Worm (Caenorhabditis elegans): ENCODE data around the gene gtap-2.
A peak's percentile ranks its signal among the peaks of the same experiment; 100 is the strongest.

The gtap-2 gene

ce11 chrIII:9857110-9857509 lies 48.8 kb downstream of the gtap-2 start (continued):
- no peak for TF ChIP-seq mef-2 (tag; optimal IDR thresholded peaks at IDR 0.05)
- no peak for TF ChIP-seq nhr-84 (tag; optimal IDR thresholded peaks at IDR 0.05)
- no peak for TF ChIP-seq hpl-2 (GFP tag; optimal IDR thresholded peaks at IDR 0.05)
- TF ChIP-seq aha-1 (tag; optimal IDR thresholded peaks at IDR 0.05), result no peak
- TF ChIP-seq hlh-4 (tag; optimal IDR thresholded peaks at IDR 0.05), result no peak
- TF ChIP-seq nhr-71 (tag; optimal IDR thresholded peaks at IDR 0.05), result peak; percentile 16
- TF ChIP-seq C16A3.4 (tag; optimal IDR thresholded peaks at IDR 0.05), result no peak

- TF ChIP-seq nhr-71 (tag; optimal IDR thresholded peaks at IDR 0.05) (peak; percentile 14), efl-1 (optimal IDR thresholded peaks at IDR 0.05) (no peak), efl-1 (GFP tag; optimal IDR thresholded peaks at IDR 0.05 in 1 of 2) (peak in 1 of 2 experiments; percentile 92), elt-2 (tag; optimal IDR thresholded peaks at IDR 0.05) (peak; percentile 46), zip-4 (GFP tag; optimal IDR thresholded peaks at IDR 0.05) (no peak), elt-3 (tag; optimal IDR thresholded peaks at IDR 0.05) (peak in 1 of 6 experiments; percentile 0)
These were observed 49.7 kb downstream of the gtap-2 start for ce11 chrIII:9858061-9858460.

DNA sequence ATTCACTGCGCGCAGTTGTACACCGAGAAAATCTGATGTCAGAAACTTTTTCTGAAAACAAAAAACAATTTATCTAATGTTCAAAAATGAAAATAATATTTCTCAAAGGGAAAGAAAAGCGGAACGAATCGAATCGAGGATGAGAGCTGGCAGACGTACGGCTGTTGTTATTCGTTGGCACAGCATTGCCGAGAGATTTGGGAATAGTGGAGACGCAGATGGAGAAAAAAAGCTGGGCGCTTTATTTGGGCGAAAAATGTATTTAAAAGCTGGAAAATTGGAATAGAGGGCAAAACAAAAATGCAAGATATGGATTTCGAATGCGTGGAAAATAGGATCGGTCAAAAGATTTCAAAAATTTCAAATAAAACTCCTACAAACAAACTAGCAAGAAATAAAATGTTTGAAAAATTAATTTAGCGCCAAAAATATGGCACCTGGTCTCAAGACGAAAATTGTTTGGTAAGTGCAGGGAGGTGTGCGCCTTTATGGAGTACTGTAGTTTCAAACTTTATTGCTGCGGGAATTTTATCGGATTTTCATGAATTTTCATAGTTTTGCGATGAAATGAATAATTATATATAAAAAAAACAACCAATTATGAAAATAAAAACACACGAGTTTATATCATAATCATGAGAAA lies 50.9 kb downstream of the gtap-2 start, which contains the start of gene gpdh-2:
gpdh-2 (minus strand) TSS at position 51 of the 643 bp plus-strand sequence.
- TF ChIP-seq nhr-77 (tag; optimal IDR thresholded peaks at IDR 0.05) (no peak), ets-5 (GFP tag; IDR thresholded peaks at IDR 0.05) (no peak)

DNA sequence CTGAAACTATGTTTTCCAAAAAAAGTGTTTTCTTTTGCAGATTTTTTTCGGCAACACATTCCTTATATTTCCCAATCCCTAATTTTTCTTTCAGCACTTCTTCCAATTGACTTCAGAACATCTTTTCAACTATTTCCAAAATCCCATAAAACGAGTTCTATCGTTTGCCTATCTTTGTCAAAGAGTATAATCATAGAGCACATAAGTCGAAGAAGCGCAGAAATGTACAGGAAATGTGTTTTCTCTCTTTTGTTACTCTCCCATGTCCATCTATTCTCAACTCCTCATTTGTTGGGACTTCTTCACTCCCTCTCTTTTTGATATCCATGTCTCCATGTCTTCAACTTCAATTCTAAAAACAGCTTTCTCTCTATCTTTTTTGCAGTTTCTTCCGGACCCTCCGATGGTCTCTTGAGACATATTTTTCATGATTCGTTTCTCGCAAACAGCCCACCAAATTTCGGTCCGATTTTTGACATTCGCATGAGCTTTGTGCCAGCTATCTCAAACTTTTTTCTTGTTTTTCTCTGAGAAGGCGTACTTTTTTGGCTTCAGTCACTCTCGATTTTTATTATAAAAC lies 51.9 kb downstream of the gtap-2 start, which contains the start of gene twk-48:
twk-48 (plus strand) TSS at position 530 of the 580 bp plus-strand sequence.
- TF ChIP-seq fkh-10 (GFP tag; optimal IDR thresholded peaks at IDR 0.05), result peak; percentile 73
- no peak for TF ChIP-seq skn-1 (tag; optimal IDR thresholded peaks at IDR 0.05)
- TF ChIP-seq efl-1 (optimal IDR thresholded peaks at IDR 0.05), result no peak
- TF ChIP-seq efl-1 (GFP tag; optimal IDR thresholded peaks at IDR 0.05 in 1 of 2), result peak in 1 of 2 experiments; percentile 26
- TF ChIP-seq mab-9 (GFP tag; IDR thresholded peaks at IDR 0.05), result no peak
- TF ChIP-seq lin-14 (GFP tag; optimal IDR thresholded peaks at IDR 0.05), result peak; percentile 57

DNA sequence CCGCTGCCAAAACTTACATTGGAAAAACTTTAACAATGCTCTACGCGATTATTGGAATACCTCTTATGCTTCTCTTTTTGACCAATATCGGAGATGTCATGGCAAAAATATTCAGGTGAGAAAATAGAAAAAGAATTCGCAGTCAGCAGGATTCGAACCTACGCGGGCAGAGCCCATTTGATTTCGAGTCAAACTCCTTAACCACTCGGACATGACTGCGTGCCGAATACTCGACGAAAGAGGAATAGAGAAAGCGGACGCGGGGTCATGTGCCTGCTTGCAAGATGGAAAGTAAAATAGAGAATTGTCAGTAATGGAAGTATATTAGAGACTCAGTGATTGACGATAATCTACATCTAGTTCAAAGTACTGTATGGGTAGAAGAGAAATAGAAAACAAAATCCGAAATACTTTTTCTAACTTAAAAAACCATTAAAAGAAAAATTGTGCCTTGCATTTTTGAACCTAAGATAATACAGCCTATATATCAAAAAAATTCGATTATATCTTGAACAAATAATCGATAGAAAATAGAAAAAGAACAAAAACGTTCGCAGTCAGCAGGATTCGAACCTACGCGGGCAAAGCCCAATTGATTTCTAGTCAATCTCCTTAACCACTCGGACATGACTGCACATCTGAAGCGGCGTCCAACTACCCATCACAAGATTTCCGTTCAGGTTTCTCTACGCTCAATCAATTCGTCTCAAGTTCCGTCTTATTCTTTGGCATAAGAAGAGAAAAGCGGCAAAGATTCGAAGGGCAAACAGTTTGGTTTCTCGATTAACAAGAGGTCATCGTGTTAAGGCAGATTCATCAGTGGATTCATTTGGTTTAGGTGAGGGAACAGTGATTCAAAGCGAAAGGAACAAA lies 53.4 kb downstream of the gtap-2 start:
- TF ChIP-seq C34B4.2 (tag; optimal IDR thresholded peaks at IDR 0.05) (no peak), irx-1 (tag; optimal IDR thresholded peaks at IDR 0.05) (peak; percentile 46), hlh-4 (tag; optimal IDR thresholded peaks at IDR 0.05) (no peak), lin-13 (GFP tag; optimal IDR thresholded peaks at IDR 0.05) (peak; percentile 49), ceh-63 (GFP tag; optimal IDR thresholded peaks at IDR 0.05) (no peak), ztf-4 (tag; optimal IDR thresholded peaks at IDR 0.05) (no peak), lin-14 (GFP tag; optimal IDR thresholded peaks at IDR 0.05) (peak; percentile 54), nhr-71 (tag; optimal IDR thresholded peaks at IDR 0.05) (peak; percentile 74), ama-1 (optimal IDR thresholded peaks at IDR 0.05) (no peak), ceh-88 (GFP tag; IDR thresholded peaks at IDR 0.05) (no peak), nhr-28 (tag; optimal IDR thresholded peaks at IDR 0.05) (no peak), mdl-1 (tag; optimal IDR thresholded peaks at IDR 0.05) (peak in 1 of 2 experiments; percentile 75), sup-37 (GFP tag; optimal IDR thresholded peaks at IDR 0.05) (no peak), aha-1 (tag; optimal IDR thresholded peaks at IDR 0.05) (no peak), zip-4 (GFP tag; optimal IDR thresholded peaks at IDR 0.05) (no peak), unc-86 (tag; optimal IDR thresholded peaks at IDR 0.05) (peak; percentile 37), lsy-2 (tag; optimal IDR thresholded peaks at IDR 0.05) (peak; percentile 48 to 76), lin-39 (tag; optimal IDR thresholded peaks at IDR 0.05) (no peak), fkh-4 (tag; optimal IDR thresholded peaks at IDR 0.05; ENCODE audit: borderline replicate concordance) (no peak), efl-1 (optimal IDR thresholded peaks at IDR 0.05) (peak; percentile 47 to 53), efl-1 (GFP tag; optimal IDR thresholded peaks at IDR 0.05 in 1 of 2) (peak; percentile 22 to 85), nhr-20 (tag; optimal IDR thresholded peaks at IDR 0.05) (peak; percentile 53), pax-3 (tag; optimal IDR thresholded peaks at IDR 0.05) (peak; percentile 37), xbp-1 (tag; optimal IDR thresholded peaks at IDR 0.05) (peak; percentile 52), aly-2 (tag; optimal IDR thresholded peaks at IDR 0.05) (peak; percentile 49), nhr-77 (tag; optimal IDR thresholded peaks at IDR 0.05) (peak; percentile 30), C04F5.9 (tag; optimal IDR thresholded peaks at IDR 0.05) (no peak), ztf-11 (tag; optimal IDR thresholded peaks at IDR 0.05) (peak in 1 of 2 experiments; percentile 61), efl-3 (GFP tag; optimal IDR thresholded peaks at IDR 0.05) (no peak), mef-2 (tag; optimal IDR thresholded peaks at IDR 0.05) (no peak), nhr-85 (tag) (peak; percentile 76)

Data from whole organism, L1 larva.